Worm (Caenorhabditis elegans) whole organism, early embryonic: ENCODE measurements around the gene R09A8.5.

Experiments used
- ama-1 ChIP-seq: fragments of 150-350 bp; optimal IDR thresholded peaks from 2 replicates; lab custom pipeline; 2014
- hmbx-1 ChIP-seq: sonication (generic microtip); optimal IDR thresholded peaks from 2 replicates; lab custom pipeline; 2016; ENCODE audit warnings: mild to moderate bottlenecking, missing genetic modification characterization, missing compliant biosample characterization
- sea-1 ChIP-seq: fragments of 200-800 bp; sonication (Bioruptor generic); conservative IDR thresholded peaks from 2 replicates; pipeline ENCODE4 v1.3.6; 2022; ENCODE audit warnings: missing genetic modification characterization, missing compliant biosample characterization
- tbx-11 ChIP-seq: fragments of 200-800 bp; sonication (Bioruptor generic); IDR thresholded peaks from 2 replicates; pipeline ENCODE4 v1.3.6; 2022; ENCODE audit warnings: missing genetic modification characterization, missing compliant biosample characterization
- tra-4 ChIP-seq: sonication (generic microtip); optimal IDR thresholded peaks from 2 replicates; lab custom pipeline; 2017; ENCODE audit warnings: missing genetic modification characterization, missing compliant biosample characterization

- TF ChIP-seq tbx-11 (GFP tag; lab: Robert Waterston, UW) (no peak), hmbx-1 (tag; lab: Kevin White, UChicago) (no peak), tra-4 (tag; lab: Kevin White, UChicago) (no peak), ama-1 (lab: Kevin White, UChicago) (no peak), sea-1 (no peak)
Measured at ce11 chrX:12618447-12618846, 21.9 kb downstream of the R09A8.5 start.
